Fruit fly (Drosophila melanogaster): ENCODE data around the gene fau.

- no peak for TF ChIP-seq psq (optimal IDR thresholded peaks at IDR 0.05)
- TF ChIP-seq EcR (GFP tag; optimal IDR thresholded peaks at IDR 0.05) = no peak
- TF ChIP-seq pan (optimal IDR thresholded peaks at IDR 0.05) = no peak
- TF ChIP-seq CG8478 (optimal IDR thresholded peaks at IDR 0.05) = no peak
- no peak for TF ChIP-seq usp (GFP tag; optimal IDR thresholded peaks at IDR 0.05)
- no peak for TF ChIP-seq Dll (optimal IDR thresholded peaks at IDR 0.05)
Measured at dm6 chr3R:10759348-10759847, 17.8 kb downstream of the fau start, which contains the start of gene CG31272.
